Fruit fly (Drosophila melanogaster): ENCODE data around the gene CG14151.

DNA sequence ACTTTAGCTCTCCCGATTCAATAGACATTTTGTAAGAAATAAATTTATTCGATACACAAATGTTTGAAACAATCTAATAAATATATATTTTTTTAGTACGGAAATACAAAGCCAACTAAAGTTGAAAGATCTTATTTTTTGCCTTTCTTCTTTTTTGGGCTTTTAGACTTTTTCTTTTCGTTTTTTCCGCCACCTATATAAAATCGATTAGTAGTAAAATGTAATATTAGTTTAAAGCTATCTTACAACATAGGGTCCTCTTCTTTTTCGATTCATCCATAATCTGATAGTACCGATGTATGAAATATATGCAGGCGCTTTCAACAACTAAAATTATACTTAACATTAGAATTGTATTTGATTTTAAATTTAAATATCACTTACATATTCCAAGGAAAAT lies 1.7 kb upstream of the CG14151 start, which contains the start of gene CG42536:
- no peak for TF ChIP-seq Oli (tag; optimal IDR thresholded peaks at IDR 0.05)
- no peak for TF ChIP-seq btn (GFP tag; optimal IDR thresholded peaks at IDR 0.05)
- no peak for TF ChIP-seq unpg (GFP tag; optimal IDR thresholded peaks at IDR 0.05)
- TF ChIP-seq Dfd (GFP tag; optimal IDR thresholded peaks at IDR 0.05), result no peak
- no peak for TF ChIP-seq CG4854 (GFP tag; optimal IDR thresholded peaks at IDR 0.05)
- TF ChIP-seq CG31441 (GFP tag; IDR thresholded peaks at IDR 0.05), result no peak
- TF ChIP-seq CG8388 (GFP tag; optimal IDR thresholded peaks at IDR 0.05), result no peak
